Worm (Caenorhabditis elegans): Measurements from ENCODE around the gene cest-8.

The cest-8 gene

ce11 chrX:12216943-12217342 lies 2.5 kb upstream of the cest-8 start, which contains the start of gene C23H4.8:
C23H4.8 (plus strand) TSS chrX:12217243.
- TF ChIP-seq mef-2 (tag; optimal IDR thresholded peaks at IDR 0.05) (no peak), nhr-85 (tag) (no peak), vab-15 (tag; optimal IDR thresholded peaks at IDR 0.05) (no peak), nhr-20 (tag; optimal IDR thresholded peaks at IDR 0.05) (no peak)

ce11 chrX:12221817-12222216 lies 2.4 kb downstream of the cest-8 start, which contains the start of gene cest-9.2:
cest-9.2 (plus strand) TSS chrX:12222117.
- TF ChIP-seq tbx-2 (tag; optimal IDR thresholded peaks at IDR 0.05), result no peak
- no peak for TF ChIP-seq nhr-71 (tag; optimal IDR thresholded peaks at IDR 0.05)
- no peak for TF ChIP-seq fkh-8 (tag; optimal IDR thresholded peaks at IDR 0.05)
- no peak for TF ChIP-seq Y116A8C.19 (tag; optimal IDR thresholded peaks at IDR 0.05; ENCODE audit: borderline replicate concordance)
- TF ChIP-seq jun-1 (tag; optimal IDR thresholded peaks at IDR 0.05), result no peak
- no peak for TF ChIP-seq mep-1 (tag; optimal IDR thresholded peaks at IDR 0.05)
- no peak for TF ChIP-seq elt-3 (tag; optimal IDR thresholded peaks at IDR 0.05)
- no peak for TF ChIP-seq lsy-2 (tag; optimal IDR thresholded peaks at IDR 0.05)

- TF ChIP-seq hpl-2 (GFP tag; optimal IDR thresholded peaks at IDR 0.05), result no peak
- TF ChIP-seq elt-2 (tag; optimal IDR thresholded peaks at IDR 0.05), result peak; percentile 16
- no peak for TF ChIP-seq ceh-82 (tag; optimal IDR thresholded peaks at IDR 0.05)
- TF ChIP-seq nhr-85 (tag), result peak; percentile 21
These were observed 3.3 kb downstream of the cest-8 start for ce11 chrX:12222723-12223122.

- TF ChIP-seq elt-2 (tag; optimal IDR thresholded peaks at IDR 0.05) (peak; percentile 23), efl-1 (optimal IDR thresholded peaks at IDR 0.05) (no peak), efl-1 (GFP tag; optimal IDR thresholded peaks at IDR 0.05 in 1 of 2) (peak in 1 of 2 experiments; percentile 32), nhr-28 (tag; optimal IDR thresholded peaks at IDR 0.05) (no peak)
These were observed 6.5 kb downstream of the cest-8 start, which contains the start of gene cest-9.1 for ce11 chrX:12225970-12226369. cest-9.1 (plus strand) TSS chrX:12226182.

ce11 chrX:12227130-12227529 lies 7.7 kb downstream of the cest-8 start:
- TF ChIP-seq ceh-90 (tag; optimal IDR thresholded peaks at IDR 0.05) (no peak), nhr-47 (tag; optimal IDR thresholded peaks at IDR 0.05) (no peak), pax-3 (tag; optimal IDR thresholded peaks at IDR 0.05) (no peak), hlh-4 (tag; optimal IDR thresholded peaks at IDR 0.05) (no peak), C34B4.2 (tag; optimal IDR thresholded peaks at IDR 0.05) (no peak), aha-1 (tag; optimal IDR thresholded peaks at IDR 0.05) (no peak), skn-1 (tag; optimal IDR thresholded peaks at IDR 0.05) (no peak), unc-98 (GFP tag; IDR thresholded peaks at IDR 0.05) (no peak), nhr-71 (tag; optimal IDR thresholded peaks at IDR 0.05) (no peak), tlp-1 (tag; optimal IDR thresholded peaks at IDR 0.05) (no peak), sox-4 (tag; optimal IDR thresholded peaks at IDR 0.05) (no peak)

- TF ChIP-seq hpl-2 (GFP tag; optimal IDR thresholded peaks at IDR 0.05) (no peak), ces-1 (GFP tag; optimal IDR thresholded peaks at IDR 0.05) (no peak), zag-1 (tag; optimal IDR thresholded peaks at IDR 0.05) (no peak), efl-1 (optimal IDR thresholded peaks at IDR 0.05) (no peak), efl-1 (GFP tag; optimal IDR thresholded peaks at IDR 0.05 in 1 of 2) (no peak), unc-130 (tag; optimal IDR thresholded peaks at IDR 0.05) (no peak), sox-4 (tag; optimal IDR thresholded peaks at IDR 0.05) (no peak), C16A3.4 (tag; optimal IDR thresholded peaks at IDR 0.05) (no peak), snu-23 (GFP tag; optimal IDR thresholded peaks at IDR 0.05) (no peak), nhr-85 (tag) (no peak), unc-86 (tag; optimal IDR thresholded peaks at IDR 0.05) (no peak), lin-14 (GFP tag; optimal IDR thresholded peaks at IDR 0.05) (no peak), lin-13 (GFP tag; optimal IDR thresholded peaks at IDR 0.05) (no peak), grh-1 (GFP tag; IDR thresholded peaks at IDR 0.05) (no peak), nhr-19 (GFP tag; conservative IDR thresholded peaks at IDR 0.05) (no peak), tlp-1 (tag; optimal IDR thresholded peaks at IDR 0.05) (no peak), C04F5.9 (tag; optimal IDR thresholded peaks at IDR 0.05) (no peak), nhr-71 (tag; optimal IDR thresholded peaks at IDR 0.05) (no peak), xbp-1 (tag; optimal IDR thresholded peaks at IDR 0.05) (no peak), C34B4.2 (tag; optimal IDR thresholded peaks at IDR 0.05) (no peak)
These were observed 10.2 kb downstream of the cest-8 start, which contains the start of gene cest-7 for ce11 chrX:12229651-12230050. cest-7 (plus strand) TSS chrX:12229951.
